Worm (Caenorhabditis elegans) whole organism, young adult: ENCODE measurements around the gene wnk-1.
"Not testable (repeated sequence)": the region's sequence is repeated elsewhere in the genome, so short reads cannot be mapped to it uniquely, and the experiment has no call there.

Source experiments
- B0019.2 ChIP-seq: fragments of 200-800 bp; sonication (Bioruptor generic); conservative IDR thresholded peaks from 2 replicates; pipeline ENCODE4 v1.3.6; 2022; ENCODE audit warnings: missing genetic modification reagents, missing genetic modification characterization, missing compliant biosample characterization
- Y53G8AR.9 ChIP-seq: fragments of 200-800 bp; sonication (Bioruptor generic); conservative IDR thresholded peaks from 2 replicates; pipeline ENCODE4 v1.3.6; 2022; ENCODE audit warnings: missing genetic modification reagents, missing genetic modification characterization, missing compliant biosample characterization
- Y67H2A.10 ChIP-seq: fragments of 200-800 bp; sonication (Bioruptor generic); conservative IDR thresholded peaks from 2 replicates; pipeline ENCODE4 v1.3.6; 2022; ENCODE audit warnings: missing genetic modification reagents, missing genetic modification characterization, missing compliant biosample characterization
- ama-1 ChIP-seq, 3 experiments: fragments of 150-350 bp in 1 of 3; sonication (generic microtip) in 2 of 3; optimal IDR thresholded peaks; 2 replicates each; lab custom pipeline; 2014 to 2018; ENCODE audit warnings: missing biosample characterization in 2 of 3, missing genetic modification characterization in 2 of 3, missing genetic modification reagents in 2 of 3
- atf-7 ChIP-seq: sonication (generic microtip); optimal IDR thresholded peaks from 2 replicates; lab custom pipeline; 2017; ENCODE audit warnings: mild to moderate bottlenecking, missing genetic modification characterization, missing compliant biosample characterization
- attf-3 ChIP-seq: fragments of 200-800 bp; sonication (Bioruptor generic); conservative IDR thresholded peaks from 2 replicates; pipeline ENCODE4 v1.3.6; 2022; ENCODE audit warnings: missing genetic modification reagents, missing genetic modification characterization, missing compliant biosample characterization
- attf-5 ChIP-seq: fragments of 200-800 bp; sonication (Bioruptor generic); optimal IDR thresholded peaks from 2 replicates; lab custom pipeline; 2018; ENCODE audit warnings: mild to moderate bottlenecking, missing genetic modification characterization, missing compliant biosample characterization
- bed-2 ChIP-seq: fragments of 200-800 bp; sonication (Bioruptor generic); IDR thresholded peaks from 2 replicates; pipeline ENCODE4 v1.3.6; 2022; ENCODE audit warnings: missing genetic modification reagents, missing genetic modification characterization, missing compliant biosample characterization
- ccch-3 ChIP-seq: fragments of 200-800 bp; sonication (Bioruptor generic); optimal IDR thresholded peaks from 2 replicates; lab custom pipeline; 2018; ENCODE audit warnings: mild to moderate bottlenecking, missing genetic modification characterization, missing compliant biosample characterization
- ceh-27 ChIP-seq: fragments of 200-800 bp; sonication (Bioruptor generic); optimal IDR thresholded peaks from 2 replicates; lab custom pipeline; 2018; ENCODE audit warnings: mild to moderate bottlenecking, missing genetic modification characterization, moderate library complexity, missing compliant biosample characterization
- die-1 ChIP-seq: sonication (generic microtip); optimal IDR thresholded peaks from 2 replicates; lab custom pipeline; 2016; ENCODE audit warnings: missing genotype, mild to moderate bottlenecking, missing genetic modification characterization, missing compliant biosample characterization
- efl-1 ChIP-seq: fragments of 150-350 bp; optimal IDR thresholded peaks from 2 replicates; lab custom pipeline; 2014; ENCODE audit warnings: missing biosample characterization, missing genetic modification reagents, missing genetic modification characterization
- egl-18 ChIP-seq: fragments of 200-800 bp; sonication (Bioruptor generic); IDR thresholded peaks from 2 replicates; pipeline ENCODE4 v1.3.6; 2022; ENCODE audit warnings: missing genetic modification reagents, missing genetic modification characterization, missing compliant biosample characterization
- egl-44 ChIP-seq: fragments of 200-800 bp; sonication (Bioruptor generic); IDR thresholded peaks from 2 replicates; pipeline ENCODE4 v1.3.6; 2022; ENCODE audit warnings: missing genetic modification reagents, missing genetic modification characterization, missing compliant biosample characterization
- ekl-4 ChIP-seq: fragments of 200-800 bp; sonication (Bioruptor generic); IDR thresholded peaks from 2 replicates; pipeline ENCODE4 v1.3.6; 2022; ENCODE audit warnings: missing genetic modification reagents, missing genetic modification characterization, missing compliant biosample characterization
- ets-4 ChIP-seq: fragments of 200-800 bp; sonication (Bioruptor generic); optimal IDR thresholded peaks from 2 replicates; lab custom pipeline; 2018; ENCODE audit warnings: mild to moderate bottlenecking, missing genetic modification characterization, missing compliant biosample characterization
- hmg-1.2 ChIP-seq: fragments of 200-800 bp; sonication (Bioruptor generic); IDR thresholded peaks from 2 replicates; pipeline ENCODE4 v1.3.6; 2022; ENCODE audit warnings: missing genetic modification reagents, missing genetic modification characterization, missing compliant biosample characterization
- lin-26 ChIP-seq: fragments of 200-800 bp; sonication (Bioruptor generic); IDR thresholded peaks from 2 replicates; pipeline ENCODE4 v1.3.6; 2022; ENCODE audit warnings: missing genetic modification reagents, missing genetic modification characterization, missing compliant biosample characterization
- lin-40 ChIP-seq: sonication (generic microtip); optimal IDR thresholded peaks from 2 replicates; lab custom pipeline; 2016; ENCODE audit warnings: missing genetic modification characterization, mild to moderate bottlenecking, missing compliant biosample characterization, missing genotype, missing genetic modification reagents
- madf-6 ChIP-seq: fragments of 200-800 bp; sonication (Bioruptor generic); IDR thresholded peaks from 2 replicates; pipeline ENCODE4 v1.3.6; 2022; ENCODE audit warnings: missing genetic modification reagents, missing genetic modification characterization, missing compliant biosample characterization
- madf-8 ChIP-seq: fragments of 200-800 bp; sonication (Bioruptor generic); conservative IDR thresholded peaks from 2 replicates; pipeline ENCODE4 v1.3.6; 2022; ENCODE audit warnings: missing genetic modification reagents, missing genetic modification characterization, missing compliant biosample characterization
- mes-4 ChIP-seq: sonication (generic microtip); optimal IDR thresholded peaks from 2 replicates; lab custom pipeline; 2016; ENCODE audit warnings: missing genotype, missing genetic modification characterization, missing compliant biosample characterization
- mxl-1 ChIP-seq: sonication (generic microtip); optimal IDR thresholded peaks from 2 replicates; lab custom pipeline; 2016; ENCODE audit warnings: missing genetic modification characterization, missing compliant biosample characterization
- nfyb-1 ChIP-seq: fragments of 200-800 bp; sonication (Bioruptor generic); IDR thresholded peaks from 2 replicates; pipeline ENCODE4 v1.3.6; 2022; ENCODE audit warnings: missing genetic modification reagents, missing genetic modification characterization, missing compliant biosample characterization
- nhr-179 ChIP-seq: sonication (generic microtip); optimal IDR thresholded peaks from 2 replicates; lab custom pipeline; 2016; ENCODE audit warnings: mild to moderate bottlenecking, missing genetic modification characterization, missing compliant biosample characterization
- nhr-90 ChIP-seq: sonication (generic microtip); optimal IDR thresholded peaks from 2 replicates; lab custom pipeline; 2016; ENCODE audit warnings: missing genotype, mild to moderate bottlenecking, missing genetic modification characterization, missing compliant biosample characterization
- pbrm-1 ChIP-seq: fragments of 200-800 bp; sonication (Bioruptor generic); IDR thresholded peaks from 2 replicates; pipeline ENCODE4 v1.3.6; 2022; ENCODE audit warnings: missing genetic modification reagents, missing genetic modification characterization, missing compliant biosample characterization
- rpc-1 ChIP-seq, 2 experiments: fragments of 150-350 bp in 1 of 2; sonication (generic microtip) in 1 of 2; optimal IDR thresholded peaks; 2 replicates each; lab custom pipeline; 2014 to 2018; ENCODE audit warnings: missing biosample characterization in 1 of 2, missing genetic modification characterization in 1 of 2, missing genetic modification reagents in 1 of 2, missing genotype in 1 of 2
- sdz-38 ChIP-seq: sonication (generic microtip); optimal IDR thresholded peaks from 2 replicates; lab custom pipeline; 2016; ENCODE audit warnings: missing genotype, missing genetic modification characterization, missing compliant biosample characterization
- snpc-4 ChIP-seq, 5 experiments: fragments of 150-350 bp in 1 of 5; sonication (generic microtip) in 4 of 5; optimal IDR thresholded peaks; 2 replicates each; lab custom pipeline; 2014 to 2018; ENCODE audit warnings: missing genetic modification characterization in 5 of 5, missing biosample characterization in 3 of 5, antibody characterized with exemption in 2 of 5, mild to moderate bottlenecking in 2 of 5, missing compliant biosample characterization in 2 of 5, missing genotype in 2 of 5, moderate library complexity in 2 of 5, missing genetic modification reagents in 1 of 5
- xnd-1 ChIP-seq: sonication (generic microtip); optimal IDR thresholded peaks from 2 replicates; lab custom pipeline; 2016; ENCODE audit warnings: missing genotype, missing genetic modification reagents, missing genetic modification characterization, missing compliant biosample characterization
- zfh-2 ChIP-seq: fragments of 200-800 bp; sonication (Bioruptor generic); conservative IDR thresholded peaks from 2 replicates; pipeline ENCODE4 v1.3.6; 2022; ENCODE audit warnings: missing genetic modification reagents, missing genetic modification characterization, missing compliant biosample characterization
- ztf-18 ChIP-seq: sonication (generic microtip); optimal IDR thresholded peaks from 2 replicates; lab custom pipeline; 2016; ENCODE audit warnings: missing genotype, mild to moderate bottlenecking, missing genetic modification characterization, missing compliant biosample characterization
- ztf-26 ChIP-seq: sonication (generic microtip); optimal IDR thresholded peaks from 2 replicates; lab custom pipeline; 2017; ENCODE audit warnings: missing genetic modification characterization, missing compliant biosample characterization
- ztf-6 ChIP-seq: fragments of 200-800 bp; sonication (Bioruptor generic); IDR thresholded peaks from 2 replicates; pipeline ENCODE4 v1.3.6; 2022; ENCODE audit warnings: missing genetic modification reagents, missing genetic modification characterization, missing compliant biosample characterization

wnk-1 gene

ce11 chrIV:9249219-9249618 is 49.3 kb downstream of the wnk-1 start, which contains the start of gene Y11D7A.7:
TSS of gene Y11D7A.7 (plus strand) at chrIV:9249519.
- not testable (repeated sequence) for TF ChIP-seq zfh-2 (GFP tag; lab: Robert Waterston, UW); ztf-26; B0019.2 (GFP tag; lab: Robert Waterston, UW)

- TF ChIP-seq pbrm-1 (GFP tag; lab: Robert Waterston, UW) (no peak), Y53G8AR.9 (GFP tag; lab: Robert Waterston, UW) (no peak), lin-26 (GFP tag; lab: Robert Waterston, UW) (no peak), madf-6 (GFP tag; lab: Robert Waterston, UW) (no peak)
- TF ChIP-seq, all 124 proteins: peak for 0
These were observed 51.2 kb downstream of the wnk-1 start, which contains the start of gene Y11D7A.8 for ce11 chrIV:9251079-9251478. TSS of gene Y11D7A.8 (plus strand) at chrIV:9251379.

- TF ChIP-seq sdz-38 (tag; lab: Kevin White, UChicago): no peak
- no peak for TF ChIP-seq ceh-27 (GFP tag; lab: Kevin White, UChicago)
- no peak for TF ChIP-seq xnd-1 (tag; lab: Kevin White, UChicago)
- TF ChIP-seq ccch-3 (GFP tag; lab: Kevin White, UChicago): no peak
- no peak for TF ChIP-seq Y67H2A.10
- TF ChIP-seq egl-18 (GFP tag; lab: Robert Waterston, UW): no peak
- TF ChIP-seq, all 124 proteins: peak for 0
These were observed 56.1 kb downstream of the wnk-1 start, which contains the start of gene Y11D7A.9 for ce11 chrIV:9256017-9256416. TSS of gene Y11D7A.9 (minus strand) at chrIV:9256117.

ce11 chrIV:9256865-9257264 is 57.0 kb downstream of the wnk-1 start:
- TF ChIP-seq sdz-38 (tag; lab: Kevin White, UChicago): no peak
- TF ChIP-seq madf-8 (GFP tag; lab: Robert Waterston, UW): no peak
- no peak for TF ChIP-seq bed-2 (GFP tag; lab: Robert Waterston, UW)
- TF ChIP-seq lin-40 (tag; lab: Kevin White, UChicago): no peak
- TF ChIP-seq mxl-1 (tag; lab: Kevin White, UChicago): no peak
- TF ChIP-seq efl-1 (GFP tag; lab: Kevin White, UChicago): no peak
- no peak for TF ChIP-seq nhr-179
- no peak for TF ChIP-seq ztf-18 (tag; lab: Kevin White, UChicago)
- no peak for TF ChIP-seq attf-5 (GFP tag; lab: Kevin White, UChicago)
- TF ChIP-seq rpc-1 (optimal IDR thresholded peaks at IDR 0.05; lab: Kevin White, UChicago): no peak
- no peak for TF ChIP-seq rpc-1 (tag; optimal IDR thresholded peaks at IDR 0.05; lab: Kevin White, UChicago)
- no peak for TF ChIP-seq die-1 (tag; lab: Kevin White, UChicago)
- no peak for TF ChIP-seq nfyb-1
- TF ChIP-seq ets-4: no peak
- TF ChIP-seq mes-4 (tag; lab: Kevin White, UChicago): no peak
- no peak for TF ChIP-seq B0019.2 (GFP tag; lab: Robert Waterston, UW)
- no peak for TF ChIP-seq nhr-90 (tag; lab: Kevin White, UChicago)
- TF ChIP-seq hmg-1.2 (GFP tag; lab: Robert Waterston, UW): no peak
- TF ChIP-seq attf-3: no peak
- no peak for TF ChIP-seq ztf-6 (GFP tag; lab: Robert Waterston, UW)

ce11 chrIV:9258547-9258946 is 58.6 kb downstream of the wnk-1 start:
- TF ChIP-seq attf-3 (0 out of 2 replicates have a peak, but pooled peaks have one; percentile 21), atf-7 (tag; lab: Kevin White, UChicago) (no peak), madf-6 (GFP tag; lab: Robert Waterston, UW) (0 out of 2 replicates have a peak, but pooled peaks have one; percentile 21), ekl-4 (GFP tag; lab: Robert Waterston, UW) (peak; percentile 24; the same call in 1 of the 2 replicates), egl-44 (GFP tag; lab: Robert Waterston, UW) (no peak), snpc-4 (GFP tag; optimal IDR thresholded peaks at IDR 0.05; lab: Kevin White, UChicago) (no peak), snpc-4 (tag; optimal IDR thresholded peaks at IDR 0.05; lab: Kevin White, UChicago) (peak in 1 of 4 experiments; percentile 11), ama-1 (optimal IDR thresholded peaks at IDR 0.05; lab: Kevin White, UChicago) (peak; percentile 69), ama-1 (GFP tag; optimal IDR thresholded peaks at IDR 0.05; lab: Kevin White, UChicago) (no peak)
- TF ChIP-seq, all 124 proteins: peak for 5
